Fruit fly (Drosophila melanogaster): ENCODE data around the gene Ir7e.
A peak's percentile ranks its signal among the peaks of the same experiment; 100 is the strongest.

Ir7e gene

dm6 chrX:7888386-7889024 lies 7.0 kb upstream of the Ir7e start, which contains the start of gene Acat1 (continued):
- TF ChIP-seq tll (GFP tag; optimal IDR thresholded peaks at IDR 0.05) (no peak), bbx (GFP tag; IDR thresholded peaks at IDR 0.05; ENCODE audit: partially characterized antibody) (0 out of 2 replicates have a peak, but pooled peaks have one; percentile 14), cato (GFP tag; optimal IDR thresholded peaks at IDR 0.05; ENCODE audit: borderline replicate concordance) (peak; percentile 12), CG15696 (tag; optimal IDR thresholded peaks at IDR 0.05) (no peak), CG34224 (GFP tag; IDR thresholded peaks at IDR 0.05; ENCODE audit: partially characterized antibody) (peak; percentile 58; the same call in 2 of the 3 replicates), CG17612 (GFP tag; IDR thresholded peaks at IDR 0.05) (no peak), usp (GFP tag; optimal IDR thresholded peaks at IDR 0.05) (no peak), mirr (GFP tag; optimal IDR thresholded peaks at IDR 0.05) (no peak), CG6689 (GFP tag; IDR thresholded peaks at IDR 0.05) (peak; percentile 66), CG17912 (GFP tag; optimal IDR thresholded peaks at IDR 0.05) (no peak), sob (GFP tag; IDR thresholded peaks at IDR 0.05) (peak; percentile 53; the same call in 1 of the 2 replicates), Hr39 (optimal IDR thresholded peaks at IDR 0.05) (no peak), CG11085 (GFP tag; IDR thresholded peaks at IDR 0.05) (no peak), sr (GFP tag; IDR thresholded peaks at IDR 0.05) (no peak), CTCF (GFP tag; optimal IDR thresholded peaks at IDR 0.05) (no peak), CG12104 (GFP tag; optimal IDR thresholded peaks at IDR 0.05) (no peak), stc (GFP tag; IDR thresholded peaks at IDR 0.05) (peak; percentile 66), chn (GFP tag; optimal IDR thresholded peaks at IDR 0.05) (peak; percentile 53), onecut (GFP tag; IDR thresholded peaks at IDR 0.05) (no peak), slou (GFP tag; optimal IDR thresholded peaks at IDR 0.05) (no peak), chif (GFP tag; optimal IDR thresholded peaks at IDR 0.05) (peak; percentile 8 to 38), bigmax (GFP tag; optimal IDR thresholded peaks at IDR 0.05) (no peak), lmd (GFP tag; IDR thresholded peaks at IDR 0.05) (0 out of 2 replicates have a peak, but pooled peaks have one; percentile 31), otp (GFP tag; IDR thresholded peaks at IDR 0.05) (peak; percentile 50; the same call in 1 of the 3 replicates), CG1024 (GFP tag; IDR thresholded peaks at IDR 0.05) (no peak), CG7556 (GFP tag; optimal IDR thresholded peaks at IDR 0.05) (peak; percentile 58), Oaz (GFP tag; IDR thresholded peaks at IDR 0.05) (no peak), CG3995 (GFP tag; optimal IDR thresholded peaks at IDR 0.05) (peak; percentile 39), Nf-YA (GFP tag; IDR thresholded peaks at IDR 0.05) (0 out of 2 replicates have a peak, but pooled peaks have one; percentile 11), NC2β (GFP tag; optimal IDR thresholded peaks at IDR 0.05) (peak; percentile 38), CG7963 (GFP tag; IDR thresholded peaks at IDR 0.05; ENCODE audit: partially characterized antibody) (no peak), CG12071 (GFP tag; optimal IDR thresholded peaks at IDR 0.05) (no peak), dmrt99B (tag; optimal IDR thresholded peaks at IDR 0.05) (no peak), B-H2 (GFP tag; optimal IDR thresholded peaks at IDR 0.05) (no peak), Ets65A (GFP tag) (peak; percentile 75), CG17361 (GFP tag; IDR thresholded peaks at IDR 0.05) (no peak), CG9215 (GFP tag; IDR thresholded peaks at IDR 0.05) (0 out of 2 replicates have a peak, but pooled peaks have one; percentile 13), stwl (tag; optimal IDR thresholded peaks at IDR 0.05) (peak; percentile 87), knrl (GFP tag; IDR thresholded peaks at IDR 0.05; ENCODE audit: partially characterized antibody) (peak; percentile 35; the same call in 1 of the 3 replicates), CG7839 (tag; optimal IDR thresholded peaks at IDR 0.05) (no peak), da (GFP tag; optimal IDR thresholded peaks at IDR 0.05) (no peak), CG2889 (GFP tag; IDR thresholded peaks at IDR 0.05) (no peak), CG4707 (GFP tag; optimal IDR thresholded peaks at IDR 0.05) (no peak), hbn (GFP tag; IDR thresholded peaks at IDR 0.05; ENCODE audit: partially characterized antibody) (peak; percentile 18; the same call in 1 of the 2 replicates), CHES-1-like (GFP tag; optimal IDR thresholded peaks at IDR 0.05) (peak; percentile 31), CG31224 (GFP tag; IDR thresholded peaks at IDR 0.05) (0 out of 2 replicates have a peak, but pooled peaks have one; percentile 30), pros (GFP tag; optimal IDR thresholded peaks at IDR 0.05) (no peak), CG42726 (GFP tag; IDR thresholded peaks at IDR 0.05; ENCODE audit: partially characterized antibody) (no peak), Vsx1 (GFP tag; optimal IDR thresholded peaks at IDR 0.05) (no peak), Sin3A (optimal IDR thresholded peaks at IDR 0.05) (no peak), CG30431 (GFP tag; optimal IDR thresholded peaks at IDR 0.05) (no peak)
